Fruit fly (Drosophila melanogaster) whole organism, larva: ENCODE data around the gene CG18249.

Experiments used
- noc ChIP-seq: fragments of 200-800 bp; sonication (Bioruptor generic); optimal IDR thresholded peaks from 3 replicates; lab custom pipeline; 2019; ENCODE audit warnings: missing biosample characterization, mild to moderate bottlenecking, missing genetic modification characterization, moderate library complexity

The CG18249 gene

dm6 chr3R:8233864-8234263 lies 13.9 kb downstream of the CG18249 start:
- TF ChIP-seq noc (tag; lab: Kevin White, UChicago), result no peak

dm6 chr3R:8239472-8240301 lies 19.7 kb downstream of the CG18249 start:
- peak; percentile 93 for TF ChIP-seq noc (tag; lab: Kevin White, UChicago)

dm6 chr3R:8240302-8240682 lies 20.3 kb downstream of the CG18249 start, which contains the start of gene Ada2b:
Ada2b (minus strand) TSS chr3R:8240515.
- no peak for TF ChIP-seq noc (tag; lab: Kevin White, UChicago)

- TF ChIP-seq noc (tag; lab: Kevin White, UChicago), result peak; percentile 74
Observed at dm6 chr3R:8243720-8244119, 23.8 kb downstream of the CG18249 start, which contains the start of the genes CG9636, CG18749 and CG33722. CG9636 (minus strand) TSS chr3R:8243792. CG18749 (plus strand) TSS chr3R:8244055. CG33722 (plus strand) TSS chr3R:8244055.

dm6 chr3R:8248138-8248537 lies 28.2 kb downstream of the CG18249 start, which contains the start of gene CG15864:
CG15864 (plus strand) TSS chr3R:8248438.
- no peak for TF ChIP-seq noc (tag; lab: Kevin White, UChicago)

dm6 chr3R:8250166-8250733 lies 30.3 kb downstream of the CG18249 start, which contains the start of gene mtg:
mtg (plus strand) TSS chr3R:8250497.
- TF ChIP-seq noc (tag; lab: Kevin White, UChicago), result no peak

- no peak for TF ChIP-seq noc (tag; lab: Kevin White, UChicago)
Observed at dm6 chr3R:8251532-8251931, 31.6 kb downstream of the CG18249 start.

dm6 chr3R:8254347-8254746 lies 34.4 kb downstream of the CG18249 start:
- no peak for TF ChIP-seq noc (tag; lab: Kevin White, UChicago)

- no peak for TF ChIP-seq noc (tag; lab: Kevin White, UChicago)
Observed at dm6 chr3R:8256040-8256439, 36.1 kb downstream of the CG18249 start.

dm6 chr3R:8261634-8262033 lies 41.7 kb downstream of the CG18249 start:
- no peak for TF ChIP-seq noc (tag; lab: Kevin White, UChicago)

dm6 chr3R:8264302-8265080 lies 44.5 kb downstream of the CG18249 start, which contains the start of the genes RPA1 and Mcm2:
RPA1 (minus strand) TSS chr3R:8264451.
Mcm2 (plus strand) TSS chr3R:8264970.
- TF ChIP-seq noc (tag; lab: Kevin White, UChicago), result peak; percentile 81

- TF ChIP-seq noc (tag; lab: Kevin White, UChicago), result no peak
Observed at dm6 chr3R:8269740-8270139, 49.8 kb downstream of the CG18249 start, which contains the start of gene CG9630. CG9630 (minus strand) TSS chr3R:8269896.
